Fruit fly (Drosophila melanogaster): ENCODE data around the gene CG10958.

Gene CG10958

dm6 chrX:8106281-8107050, 25.6 kb upstream of the CG10958 start (continued):
- TF ChIP-seq CG12299 (tag; optimal IDR thresholded peaks at IDR 0.05) (no peak), chinmo (GFP tag; IDR thresholded peaks at IDR 0.05; ENCODE audit: partially characterized antibody) (0 out of 4 replicates have a peak, but pooled peaks have one; percentile 14), wor (GFP tag; IDR thresholded peaks at IDR 0.05) (no peak), CG33213 (GFP tag; optimal IDR thresholded peaks at IDR 0.05) (no peak), sob (GFP tag; IDR thresholded peaks at IDR 0.05) (no peak), ash1 (GFP tag; optimal IDR thresholded peaks at IDR 0.05) (no peak), CG1602 (GFP tag; optimal IDR thresholded peaks at IDR 0.05) (no peak), NFAT (GFP tag; IDR thresholded peaks at IDR 0.05) (no peak), chn (GFP tag; optimal IDR thresholded peaks at IDR 0.05) (no peak), MBD-R2 (GFP tag; IDR thresholded peaks at IDR 0.05) (no peak), CG4617 (GFP tag; optimal IDR thresholded peaks at IDR 0.05; ENCODE audit: borderline replicate concordance) (no peak), CG14965 (GFP tag; optimal IDR thresholded peaks at IDR 0.05; ENCODE audit: borderline replicate concordance) (no peak), fru (optimal IDR thresholded peaks at IDR 0.05) (no peak), CG2678 (tag; optimal IDR thresholded peaks at IDR 0.05) (no peak), sug (tag; optimal IDR thresholded peaks at IDR 0.05) (peak; percentile 79), insv (GFP tag; optimal IDR thresholded peaks at IDR 0.05) (no peak), Vsx1 (GFP tag; optimal IDR thresholded peaks at IDR 0.05) (peak; percentile 14), Lim3 (GFP tag; IDR thresholded peaks at IDR 0.05) (no peak), CG1233 (GFP tag; optimal IDR thresholded peaks at IDR 0.05) (no peak), abd-A (tag; optimal IDR thresholded peaks at IDR 0.05) (no peak), lbe (GFP tag; optimal IDR thresholded peaks at IDR 0.05) (peak; percentile 15), Elba2 (GFP tag; optimal IDR thresholded peaks at IDR 0.05) (no peak), kni (GFP tag; optimal IDR thresholded peaks at IDR 0.05) (no peak), al (GFP tag; IDR thresholded peaks at IDR 0.05) (no peak), YL-1 (GFP tag; optimal IDR thresholded peaks at IDR 0.05) (no peak), CG12155 (GFP tag; optimal IDR thresholded peaks at IDR 0.05) (no peak), emc (GFP tag; optimal IDR thresholded peaks at IDR 0.05) (no peak), CG3838 (GFP tag; optimal IDR thresholded peaks at IDR 0.05) (no peak), CG15011 (GFP tag; optimal IDR thresholded peaks at IDR 0.05) (no peak), mld (GFP tag; IDR thresholded peaks at IDR 0.05; ENCODE audit: partially characterized antibody) (no peak), ase (GFP tag; IDR thresholded peaks at IDR 0.05) (no peak), lab (GFP tag; optimal IDR thresholded peaks at IDR 0.05) (peak; percentile 34), CG2116 (GFP tag; optimal IDR thresholded peaks at IDR 0.05) (no peak), CG2199 (GFP tag; IDR thresholded peaks at IDR 0.05) (no peak), CG17912 (GFP tag; optimal IDR thresholded peaks at IDR 0.05) (no peak), CG15479 (GFP tag; optimal IDR thresholded peaks at IDR 0.05) (no peak), CG7745 (tag; optimal IDR thresholded peaks at IDR 0.05) (peak; percentile 95), tup (GFP tag; optimal IDR thresholded peaks at IDR 0.05) (no peak), br (optimal IDR thresholded peaks at IDR 0.05) (no peak), ftz-f1 (GFP tag; optimal IDR thresholded peaks at IDR 0.05) (no peak), Sry-δ (GFP tag; optimal IDR thresholded peaks at IDR 0.05) (no peak), her (GFP tag; optimal IDR thresholded peaks at IDR 0.05) (no peak), Xbp1 (GFP tag; optimal IDR thresholded peaks at IDR 0.05) (no peak), aop (GFP tag; IDR thresholded peaks at IDR 0.05) (no peak), exex (tag; optimal IDR thresholded peaks at IDR 0.05) (peak; percentile 92), CG1529 (GFP tag; optimal IDR thresholded peaks at IDR 0.05) (no peak), CG12219 (GFP tag; optimal IDR thresholded peaks at IDR 0.05) (no peak), CG6654 (GFP tag; optimal IDR thresholded peaks at IDR 0.05) (no peak), mirr (GFP tag; optimal IDR thresholded peaks at IDR 0.05) (peak; percentile 73), CG10431 (GFP tag; optimal IDR thresholded peaks at IDR 0.05) (peak; percentile 4), Gsc (GFP tag; IDR thresholded peaks at IDR 0.05) (no peak)

Data from whole organism, embryonic.